Worm (Caenorhabditis elegans) whole organism, L1 larva: ENCODE results near the gene fard-1.

Source experiments
- aly-2 ChIP-seq: fragments of 150-350 bp; optimal IDR thresholded peaks from 2 replicates; lab custom pipeline; 2014; ENCODE audit warnings: missing biosample characterization, missing genetic modification characterization
- ceh-88 ChIP-seq: fragments of 200-800 bp; sonication (Bioruptor generic); IDR thresholded peaks from 2 replicates; pipeline ENCODE4 v1.3.6; 2022; ENCODE audit warnings: missing genetic modification characterization, missing compliant biosample characterization
- jun-1 ChIP-seq: fragments of 150-350 bp; optimal IDR thresholded peaks from 2 replicates; lab custom pipeline; 2014; ENCODE audit warnings: missing biosample characterization, missing genetic modification reagents, missing genetic modification characterization
- lsy-2 ChIP-seq, 2 experiments: fragments of 150-350 bp; optimal IDR thresholded peaks; 2 replicates each; lab custom pipeline; 2014; ENCODE audit warnings: missing biosample characterization in 2 of 2, missing genetic modification characterization in 2 of 2
- snpc-4 ChIP-seq: fragments of 150-350 bp; optimal IDR thresholded peaks from 2 replicates; lab custom pipeline; 2014; ENCODE audit warnings: missing biosample characterization, missing genetic modification characterization

DNA sequence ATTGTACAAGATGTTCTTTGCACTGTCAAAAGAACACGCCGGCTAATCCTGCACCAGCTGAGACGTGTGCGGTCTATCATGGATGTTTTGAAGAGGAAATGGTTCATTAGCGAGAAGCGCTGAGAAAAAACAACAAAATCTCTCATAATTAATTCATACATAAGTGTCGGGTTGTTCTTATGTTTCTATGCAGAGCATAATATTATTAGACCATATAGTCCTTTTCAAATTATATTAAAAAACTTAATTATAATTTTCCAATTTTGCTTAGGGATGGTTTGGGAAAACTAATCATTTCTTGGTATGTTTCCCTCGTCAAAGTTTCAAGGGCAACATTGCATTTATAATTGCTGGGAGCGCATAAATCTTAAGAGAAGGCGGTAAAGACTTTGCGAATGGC, 11.4 kb upstream of the fard-1 start:
- TF ChIP-seq ceh-88 (GFP tag; lab: Robert Waterston, UW): no peak
- TF ChIP-seq jun-1 (tag; lab: Kevin White, UChicago): no peak
- TF ChIP-seq snpc-4 (tag; lab: Kevin White, UChicago): no peak
- TF ChIP-seq aly-2 (tag; lab: Kevin White, UChicago): no peak
- TF ChIP-seq lsy-2 (tag; optimal IDR thresholded peaks at IDR 0.05; lab: Kevin White, UChicago): no peak
